Worm (Caenorhabditis elegans) whole organism, early embryonic: Measurements from ENCODE around the gene cni-1.

Experiments used
- B0310.2 ChIP-seq: sonication (generic microtip); optimal IDR thresholded peaks from 2 replicates; lab custom pipeline; 2016; ENCODE audit warnings: mild to moderate bottlenecking, missing genetic modification characterization, missing compliant biosample characterization
- F13C5.2 ChIP-seq: sonication (generic microtip); optimal IDR thresholded peaks from 2 replicates; lab custom pipeline; 2017; ENCODE audit warnings: mild to moderate bottlenecking, missing genetic modification characterization, inconsistent platforms, missing compliant biosample characterization
- ama-1 ChIP-seq: fragments of 150-350 bp; optimal IDR thresholded peaks from 2 replicates; lab custom pipeline; 2014
- ceh-13 ChIP-seq: fragments of 200-800 bp; sonication (Bioruptor generic); optimal IDR thresholded peaks from 2 replicates; lab custom pipeline; 2018; ENCODE audit warnings: mild to moderate bottlenecking, missing genetic modification characterization, missing compliant biosample characterization
- ceh-36 ChIP-seq: sonication (generic microtip); optimal IDR thresholded peaks from 2 replicates; lab custom pipeline; 2016; ENCODE audit warnings: missing genetic modification characterization, inconsistent platforms, missing compliant biosample characterization
- hnd-1 ChIP-seq: sonication (generic microtip); optimal IDR thresholded peaks from 2 replicates; lab custom pipeline; 2016; ENCODE audit warnings: missing genetic modification characterization, missing compliant biosample characterization
- pes-1 ChIP-seq: fragments of 200-800 bp; sonication (Bioruptor generic); IDR thresholded peaks from 2 replicates; pipeline ENCODE4 v1.3.6; 2022; ENCODE audit warnings: missing genetic modification reagents, missing genetic modification characterization, missing compliant biosample characterization
- scrt-1 ChIP-seq: fragments of 200-800 bp; sonication (Bioruptor generic); IDR thresholded peaks from 2 replicates; pipeline ENCODE4 v1.3.6; 2022; ENCODE audit warnings: missing genetic modification characterization, missing compliant biosample characterization
- sea-1 ChIP-seq: fragments of 200-800 bp; sonication (Bioruptor generic); conservative IDR thresholded peaks from 2 replicates; pipeline ENCODE4 v1.3.6; 2022; ENCODE audit warnings: missing genetic modification characterization, missing compliant biosample characterization
- tbx-11 ChIP-seq: fragments of 200-800 bp; sonication (Bioruptor generic); IDR thresholded peaks from 2 replicates; pipeline ENCODE4 v1.3.6; 2022; ENCODE audit warnings: missing genetic modification characterization, missing compliant biosample characterization
- tra-4 ChIP-seq: sonication (generic microtip); optimal IDR thresholded peaks from 2 replicates; lab custom pipeline; 2017; ENCODE audit warnings: missing genetic modification characterization, missing compliant biosample characterization

DNA sequence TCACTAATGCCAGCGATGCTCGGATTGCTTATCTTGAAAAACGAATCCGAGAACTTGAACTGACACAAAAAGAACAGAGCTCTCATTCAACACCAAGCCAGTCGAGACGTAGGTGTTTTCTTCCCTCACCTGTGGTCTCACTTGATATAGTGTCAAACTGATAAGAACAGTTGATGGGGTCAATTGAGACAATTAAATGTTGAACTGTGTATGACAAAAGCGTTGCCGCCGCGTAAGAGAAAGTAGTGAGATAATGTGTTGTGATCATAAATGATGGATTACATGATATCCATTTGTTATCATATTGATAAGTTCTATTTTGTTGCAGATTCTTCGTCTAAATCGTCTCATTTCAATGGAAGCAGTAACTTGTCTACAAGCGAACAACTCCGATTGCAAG, 6.4 kb upstream of the cni-1 start:
- no peak for TF ChIP-seq ama-1 (lab: Kevin White, UChicago)
- no peak for TF ChIP-seq hnd-1 (tag; lab: Kevin White, UChicago)
- no peak for TF ChIP-seq B0310.2 (tag; lab: Kevin White, UChicago)
- no peak for TF ChIP-seq tbx-11 (GFP tag; lab: Robert Waterston, UW)
- no peak for TF ChIP-seq sea-1 (GFP tag; lab: Robert Waterston, UW)
- no peak for TF ChIP-seq ceh-13
- TF ChIP-seq ceh-36 (tag; lab: Kevin White, UChicago): no peak
- no peak for TF ChIP-seq F13C5.2 (tag; lab: Kevin White, UChicago)
- no peak for TF ChIP-seq pes-1
- TF ChIP-seq scrt-1: no peak
- no peak for TF ChIP-seq tra-4 (tag; lab: Kevin White, UChicago)
